Fruit fly (Drosophila melanogaster): Measurements from ENCODE around the gene bnl.

dm6 chr3R:19796835-19797234 is 39.8 kb downstream of the bnl start:
- no peak for TF ChIP-seq h (optimal IDR thresholded peaks at IDR 0.05)
- no peak for TF ChIP-seq ttk (optimal IDR thresholded peaks at IDR 0.05)
